Worm (Caenorhabditis elegans): ENCODE results near the gene F08H9.4.
A peak's percentile ranks its signal among the peaks of the same experiment; 100 is the strongest.

F08H9.4 gene

ce11 chrV:14414964-14415564 lies 49.2 kb downstream of the F08H9.4 start, which contains the start of the genes nxf-1 and C15H11.11 (continued):
- TF ChIP-seq fos-1 (tag; optimal IDR thresholded peaks at IDR 0.05) (no peak), elt-3 (tag; optimal IDR thresholded peaks at IDR 0.05) (no peak), egl-5 (tag; optimal IDR thresholded peaks at IDR 0.05) (peak; percentile 79), ceh-82 (tag; optimal IDR thresholded peaks at IDR 0.05) (no peak), fkh-10 (GFP tag; optimal IDR thresholded peaks at IDR 0.05) (no peak), ceh-16 (tag; optimal IDR thresholded peaks at IDR 0.05) (no peak), nhr-11 (tag; optimal IDR thresholded peaks at IDR 0.05) (no peak), fkh-2 (tag; optimal IDR thresholded peaks at IDR 0.05) (no peak), aly-2 (tag; optimal IDR thresholded peaks at IDR 0.05) (no peak), ceh-9 (tag; optimal IDR thresholded peaks at IDR 0.05) (no peak)

- TF ChIP-seq nhr-43 (tag; optimal IDR thresholded peaks at IDR 0.05; ENCODE audit: poor library complexity, severe bottlenecking) = no peak
- TF ChIP-seq pqm-1 (tag; optimal IDR thresholded peaks at IDR 0.05) = peak; percentile 86
- no peak for TF ChIP-seq pha-4 (tag; optimal IDR thresholded peaks at IDR 0.05)
- TF ChIP-seq ZK546.5 (tag; optimal IDR thresholded peaks at IDR 0.05) = no peak
- no peak for TF ChIP-seq R02D3.7 (tag; optimal IDR thresholded peaks at IDR 0.05)
- TF ChIP-seq nhr-237 (tag; optimal IDR thresholded peaks at IDR 0.05) = no peak
- TF ChIP-seq aly-2 (tag; optimal IDR thresholded peaks at IDR 0.05) = no peak
- no peak for TF ChIP-seq snpc-4 (tag; optimal IDR thresholded peaks at IDR 0.05)
- TF ChIP-seq lin-15B (tag; optimal IDR thresholded peaks at IDR 0.05) = no peak
- no peak for TF ChIP-seq lsy-12 (tag; optimal IDR thresholded peaks at IDR 0.05)
- TF ChIP-seq jun-1 (tag; optimal IDR thresholded peaks at IDR 0.05) = peak; percentile 58
- TF ChIP-seq nhr-25 (tag; optimal IDR thresholded peaks at IDR 0.05) = no peak
- TF ChIP-seq hmg-11 (tag; optimal IDR thresholded peaks at IDR 0.05) = no peak
- no peak for TF ChIP-seq ztf-4 (tag; optimal IDR thresholded peaks at IDR 0.05)
- TF ChIP-seq ceh-16 (tag; optimal IDR thresholded peaks at IDR 0.05) = no peak
- TF ChIP-seq elt-2 (tag; optimal IDR thresholded peaks at IDR 0.05) = peak; percentile 71
- TF ChIP-seq mdl-1 (tag; optimal IDR thresholded peaks at IDR 0.05) = no peak
- peak; percentile 10 for TF ChIP-seq skn-1 (tag; optimal IDR thresholded peaks at IDR 0.05)
- no peak for TF ChIP-seq elt-3 (tag; optimal IDR thresholded peaks at IDR 0.05)
- no peak for TF ChIP-seq nfya-1 (tag; optimal IDR thresholded peaks at IDR 0.05; ENCODE audit: insufficient read depth)
- no peak for TF ChIP-seq fkh-2 (tag; optimal IDR thresholded peaks at IDR 0.05)
- no peak for TF ChIP-seq mml-1 (tag; optimal IDR thresholded peaks at IDR 0.05)
- no peak for TF ChIP-seq eor-1 (tag; optimal IDR thresholded peaks at IDR 0.05)
Observed at ce11 chrV:14414032-14414431, 50.2 kb downstream of the F08H9.4 start.

All from whole organism, L3 larva.